Worm (Caenorhabditis elegans) whole organism, mixed stage, embryonic: ENCODE measurements around the gene Y46H3A.5.

Experiments
- M03D4.4 ChIP-seq: sonication (generic microtip); optimal IDR thresholded peaks from 2 replicates; lab custom pipeline; 2017; ENCODE audit warnings: mild to moderate bottlenecking, missing genetic modification characterization, missing compliant biosample characterization
- bed-3 ChIP-seq: fragments of 200-800 bp; sonication (Bioruptor generic); optimal IDR thresholded peaks from 3 replicates; lab custom pipeline; 2018; ENCODE audit warnings: mild to moderate bottlenecking, missing genetic modification characterization, moderate library complexity, missing compliant biosample characterization
- blmp-1 ChIP-seq: fragments of 150-350 bp; optimal IDR thresholded peaks from 2 replicates; lab custom pipeline; 2014; ENCODE audit warnings: missing biosample characterization, missing genetic modification characterization
- ceh-39 ChIP-seq: fragments of 150-350 bp; optimal IDR thresholded peaks from 2 replicates; lab custom pipeline; 2014; ENCODE audit warnings: missing biosample characterization, missing genetic modification characterization
- ceh-43 ChIP-seq: fragments of 200-800 bp; sonication (Bioruptor generic); optimal IDR thresholded peaks from 2 replicates; lab custom pipeline; 2018; ENCODE audit warnings: mild to moderate bottlenecking, missing genetic modification characterization, moderate library complexity, missing compliant biosample characterization
- ceh-83 ChIP-seq: fragments of 200-800 bp; sonication (Bioruptor generic); optimal IDR thresholded peaks from 2 replicates; lab custom pipeline; 2018; ENCODE audit warnings: mild to moderate bottlenecking, missing genetic modification characterization, missing compliant biosample characterization
- ces-1 ChIP-seq: fragments of 150-350 bp; optimal IDR thresholded peaks from 2 replicates; lab custom pipeline; 2014; ENCODE audit warnings: missing biosample characterization, missing genetic modification reagents, missing genetic modification characterization
- drap-1 ChIP-seq: fragments of 200-800 bp; sonication (Bioruptor generic); optimal IDR thresholded peaks from 3 replicates; lab custom pipeline; 2018; ENCODE audit warnings: mild to moderate bottlenecking, missing genetic modification characterization, missing compliant biosample characterization
- elt-1 ChIP-seq: sonication (generic microtip); optimal IDR thresholded peaks from 2 replicates; lab custom pipeline; 2017; ENCODE audit warnings: missing genetic modification characterization, mild to moderate bottlenecking, missing compliant biosample characterization, antibody characterized with exemption, moderate library complexity, borderline replicate concordance; ENCODE audit not compliant: insufficient read depth
- elt-3 ChIP-seq: fragments of 150-350 bp; optimal IDR thresholded peaks from 2 replicates; lab custom pipeline; 2014; ENCODE audit warnings: missing biosample characterization, missing genetic modification characterization
- flh-1 ChIP-seq: fragments of 200-800 bp; sonication (Bioruptor generic); optimal IDR thresholded peaks from 2 replicates; lab custom pipeline; 2018; ENCODE audit warnings: mild to moderate bottlenecking, missing genetic modification characterization, moderate library complexity, missing compliant biosample characterization
- ham-2 ChIP-seq: fragments of 200-800 bp; sonication (Bioruptor generic); optimal IDR thresholded peaks from 2 replicates; lab custom pipeline; 2018; ENCODE audit warnings: mild to moderate bottlenecking, missing genetic modification characterization, missing compliant biosample characterization
- hlh-1 ChIP-seq: fragments of 150-350 bp; optimal IDR thresholded peaks from 2 replicates; lab custom pipeline; 2014; ENCODE audit warnings: missing biosample characterization, missing genetic modification reagents, missing genetic modification characterization
- lin-13 ChIP-seq: fragments of 150-350 bp; optimal IDR thresholded peaks from 2 replicates; lab custom pipeline; 2014; ENCODE audit warnings: missing biosample characterization, missing genetic modification characterization
- lin-32 ChIP-seq: fragments of 200-800 bp; sonication (Bioruptor generic); optimal IDR thresholded peaks from 2 replicates; lab custom pipeline; 2018; ENCODE audit warnings: mild to moderate bottlenecking, missing genetic modification characterization, missing compliant biosample characterization
- lsy-2 ChIP-seq: fragments of 150-350 bp; optimal IDR thresholded peaks from 2 replicates; lab custom pipeline; 2014; ENCODE audit warnings: missing biosample characterization, missing genetic modification characterization
- mab-5 ChIP-seq: fragments of 150-350 bp; optimal IDR thresholded peaks from 2 replicates; lab custom pipeline; 2014; ENCODE audit warnings: missing biosample characterization, missing genetic modification characterization
- mep-1 ChIP-seq: fragments of 150-350 bp; optimal IDR thresholded peaks from 2 replicates; lab custom pipeline; 2017; ENCODE audit warnings: missing biosample characterization, missing genetic modification reagents, missing genetic modification characterization, inconsistent platforms
- mls-2 ChIP-seq: sonication (generic microtip); optimal IDR thresholded peaks from 2 replicates; lab custom pipeline; 2016; ENCODE audit warnings: mild to moderate bottlenecking, missing genetic modification characterization, moderate library complexity, missing compliant biosample characterization
- nhr-12 ChIP-seq: fragments of 150-350 bp; optimal IDR thresholded peaks from 2 replicates; lab custom pipeline; 2014; ENCODE audit warnings: missing biosample characterization, missing genetic modification characterization
- nhr-2 ChIP-seq: fragments of 150-350 bp; optimal IDR thresholded peaks from 2 replicates; lab custom pipeline; 2014; ENCODE audit warnings: missing biosample characterization, missing genetic modification characterization
- nhr-237 ChIP-seq: fragments of 150-350 bp; optimal IDR thresholded peaks from 2 replicates; lab custom pipeline; 2014; ENCODE audit warnings: missing biosample characterization, missing genetic modification characterization
- nhr-28 ChIP-seq: fragments of 150-350 bp; optimal IDR thresholded peaks from 2 replicates; lab custom pipeline; 2014; ENCODE audit warnings: missing biosample characterization, missing genetic modification characterization
- nhr-76 ChIP-seq: sonication (generic microtip); optimal IDR thresholded peaks from 2 replicates; lab custom pipeline; 2017; ENCODE audit warnings: missing biosample characterization, missing genetic modification characterization
- pha-4 ChIP-seq: fragments of 150-350 bp; optimal IDR thresholded peaks from 2 replicates; lab custom pipeline; 2018; ENCODE audit warnings: missing biosample characterization, missing genetic modification reagents, missing genetic modification characterization
- sem-2 ChIP-seq: fragments of 200-800 bp; sonication (Bioruptor generic); optimal IDR thresholded peaks from 2 replicates; lab custom pipeline; 2018; ENCODE audit warnings: mild to moderate bottlenecking, missing genetic modification characterization, missing compliant biosample characterization
- snpc-4 ChIP-seq: fragments of 150-350 bp; optimal IDR thresholded peaks from 2 replicates; lab custom pipeline; 2014; ENCODE audit warnings: missing biosample characterization, missing genetic modification characterization
- sptf-1 ChIP-seq: sonication (generic microtip); optimal IDR thresholded peaks from 2 replicates; lab custom pipeline; 2017; ENCODE audit warnings: mild to moderate bottlenecking, missing genetic modification characterization, moderate library complexity, missing compliant biosample characterization
- tbx-8 ChIP-seq: fragments of 200-800 bp; sonication (Bioruptor generic); optimal IDR thresholded peaks from 2 replicates; lab custom pipeline; 2018; ENCODE audit warnings: mild to moderate bottlenecking, missing genetic modification characterization, moderate library complexity, missing compliant biosample characterization
- unc-120 ChIP-seq: sonication (generic microtip); optimal IDR thresholded peaks from 2 replicates; lab custom pipeline; 2017; ENCODE audit warnings: missing genetic modification characterization, missing compliant biosample characterization; ENCODE audit not compliant: poor library complexity, severe bottlenecking
- unc-39 ChIP-seq: fragments of 150-350 bp; optimal IDR thresholded peaks from 2 replicates; lab custom pipeline; 2014; ENCODE audit warnings: missing biosample characterization, missing genetic modification characterization
- unc-62 ChIP-seq: fragments of 150-350 bp; optimal IDR thresholded peaks from 2 replicates; lab custom pipeline; 2014; ENCODE audit warnings: missing biosample characterization, missing genetic modification reagents, missing genetic modification characterization
- ztf-11 ChIP-seq: fragments of 150-350 bp; optimal IDR thresholded peaks from 2 replicates; lab custom pipeline; 2014; ENCODE audit warnings: missing biosample characterization, missing genetic modification characterization

The Y46H3A.5 gene

DNA sequence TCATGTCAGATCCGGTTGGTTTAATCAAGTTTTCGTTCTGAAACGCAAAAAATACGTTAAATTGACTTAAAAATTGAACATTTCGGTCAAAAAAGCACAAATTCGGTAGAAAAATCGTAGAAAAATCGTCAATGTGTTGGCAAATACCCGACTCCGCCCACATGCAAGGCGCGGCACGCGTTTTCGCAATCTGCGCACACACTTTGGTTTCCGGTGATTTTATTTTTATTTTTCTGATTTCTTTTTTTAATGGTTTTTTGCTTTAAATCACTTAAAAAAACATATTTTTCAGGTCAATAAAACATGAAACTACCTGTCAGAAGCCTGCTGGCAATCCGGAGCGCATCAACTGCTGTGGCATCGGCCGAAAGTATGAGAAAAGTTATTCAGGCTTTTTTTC, 6.6 kb upstream of the Y46H3A.5 start, which contains the start of the genes gly-7 and mrpl-39:
TSS of gene gly-7 (minus strand) at position 37 of the 400 bp plus-strand sequence.
TSS of gene mrpl-39 (plus strand) at position 293 of the 400 bp plus-strand sequence.
- TF ChIP-seq snpc-4 (tag; lab: Kevin White, UChicago) (no peak), lin-32 (GFP tag; lab: Kevin White, UChicago) (no peak), lin-13 (tag; lab: Kevin White, UChicago) (no peak), nhr-76 (tag; lab: Kevin White, UChicago) (no peak), hlh-1 (tag; lab: Kevin White, UChicago) (peak; percentile 40), lsy-2 (no peak), pha-4 (tag; lab: Kevin White, UChicago) (no peak), sptf-1 (peak; percentile 73), elt-1 (tag; lab: Kevin White, UChicago) (no peak), tbx-8 (no peak), ceh-39 (no peak), sem-2 (GFP tag; lab: Kevin White, UChicago) (no peak), unc-120 (peak; percentile 14), nhr-12 (tag; lab: Kevin White, UChicago) (no peak), mab-5 (tag; lab: Kevin White, UChicago) (no peak), ceh-43 (no peak), ztf-11 (tag; lab: Kevin White, UChicago) (no peak), nhr-28 (no peak), ces-1 (GFP tag; lab: Kevin White, UChicago) (no peak), blmp-1 (tag; lab: Kevin White, UChicago) (peak; percentile 29), ham-2 (GFP tag; lab: Kevin White, UChicago) (peak; percentile 14), unc-39 (tag; lab: Kevin White, UChicago) (no peak), ceh-83 (no peak), M03D4.4 (tag; lab: Kevin White, UChicago) (peak; percentile 48), mep-1 (tag; lab: Kevin White, UChicago) (peak; percentile 5), drap-1 (GFP tag; lab: Kevin White, UChicago) (peak; percentile 31), flh-1 (GFP tag; lab: Kevin White, UChicago) (no peak), unc-62 (GFP tag; lab: Kevin White, UChicago) (no peak), nhr-237 (tag; lab: Kevin White, UChicago) (peak; percentile 5), nhr-2 (tag; lab: Kevin White, UChicago) (no peak), mls-2 (tag; lab: Kevin White, UChicago) (peak; percentile 29), bed-3 (GFP tag; lab: Kevin White, UChicago) (peak; percentile 17), elt-3 (tag; lab: Kevin White, UChicago) (no peak)

DNA sequence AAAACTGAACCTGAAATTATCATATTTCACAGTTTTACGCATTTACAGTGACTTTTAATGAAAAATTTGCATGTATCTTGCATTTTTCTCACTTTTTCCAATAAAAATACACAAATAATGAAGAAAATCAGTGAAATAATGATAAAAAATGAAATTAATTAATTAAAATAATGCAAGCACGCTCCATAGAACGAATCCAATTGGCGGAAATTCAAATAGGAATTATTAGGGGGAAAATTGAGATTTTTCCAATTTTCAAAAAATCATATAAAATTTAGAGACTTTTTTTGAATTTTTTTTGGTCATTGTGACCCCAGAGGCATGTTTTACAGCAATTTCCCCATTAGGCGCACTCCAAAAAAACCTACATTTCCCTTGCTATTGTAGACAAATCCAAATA, 6.1 kb upstream of the Y46H3A.5 start:
- TF ChIP-seq lsy-2 = no peak
- TF ChIP-seq mab-5 (tag; lab: Kevin White, UChicago) = no peak
- TF ChIP-seq ceh-83 = no peak
- no peak for TF ChIP-seq bed-3 (GFP tag; lab: Kevin White, UChicago)
- no peak for TF ChIP-seq M03D4.4 (tag; lab: Kevin White, UChicago)
- TF ChIP-seq unc-120 = no peak
- no peak for TF ChIP-seq lin-32 (GFP tag; lab: Kevin White, UChicago)
- TF ChIP-seq nhr-28 = no peak
- TF ChIP-seq, all 35 proteins: peak for 0

DNA sequence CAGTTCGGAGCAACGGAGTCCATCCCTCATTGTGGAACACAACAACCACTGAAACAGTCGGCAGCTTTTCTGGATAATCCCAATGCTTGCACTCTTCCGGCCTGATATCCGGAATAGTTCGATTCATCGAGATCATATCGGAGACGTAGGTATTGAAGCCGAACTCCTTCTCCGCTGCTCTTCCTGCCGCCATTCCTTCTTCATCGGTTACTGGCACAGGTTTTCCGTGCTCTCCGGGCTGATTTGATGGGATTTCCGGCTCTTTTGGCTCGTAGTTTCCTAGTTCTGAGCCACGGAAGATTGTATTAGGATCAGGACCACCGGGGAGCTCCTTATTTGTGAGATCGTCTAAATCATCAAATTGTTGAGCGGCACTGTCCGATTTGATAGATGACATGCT, 5.3 kb upstream of the Y46H3A.5 start:
- TF ChIP-seq tbx-8 = no peak

DNA sequence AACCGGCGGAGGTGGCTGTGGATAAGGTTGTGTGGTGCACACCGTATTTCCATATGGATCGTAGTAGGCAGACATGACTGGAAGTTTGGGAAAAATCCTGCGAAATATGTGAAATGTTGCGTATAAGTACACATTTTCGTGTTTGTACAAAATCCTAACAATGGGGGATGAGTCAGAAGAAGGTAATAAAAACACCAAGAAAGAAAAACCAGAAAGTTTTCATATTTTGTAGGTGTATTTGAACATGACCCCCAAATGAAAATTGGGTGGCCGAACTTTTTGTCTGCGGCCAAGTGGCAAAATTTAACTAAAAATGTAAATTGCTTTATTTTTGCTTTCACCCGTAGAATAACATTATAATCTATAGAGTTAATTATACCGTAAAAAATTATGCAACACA, 3.6 kb downstream of the Y46H3A.5 start, which contains the start of gene Y46H3A.4:
TSS of gene Y46H3A.4 (minus strand) at position 101 of the 400 bp plus-strand sequence.
- TF ChIP-seq lin-13 (tag; lab: Kevin White, UChicago) = no peak
- TF ChIP-seq nhr-28 = no peak
- TF ChIP-seq nhr-12 (tag; lab: Kevin White, UChicago) = no peak

DNA sequence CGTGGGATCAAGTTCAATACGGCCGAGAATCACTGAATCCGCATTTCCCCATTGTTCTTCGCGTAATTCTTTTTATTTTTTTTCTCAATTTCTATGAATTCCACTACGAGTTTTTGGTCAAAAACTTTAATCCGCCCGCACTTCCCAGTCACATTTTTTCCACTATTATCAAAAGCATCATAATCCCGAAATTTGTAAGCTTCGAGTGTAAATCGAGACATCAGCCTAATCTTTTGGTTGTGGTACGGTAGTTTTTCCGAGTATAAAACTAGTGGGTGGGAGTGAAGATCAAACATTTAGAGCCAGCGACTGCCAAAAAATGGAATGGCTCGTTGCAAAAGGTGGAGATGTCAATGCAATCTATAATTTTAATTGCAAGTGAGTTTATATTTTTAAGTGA, 7.5 kb downstream of the Y46H3A.5 start, which contains the start of gene srt-42:
TSS of gene srt-42 (plus strand) at position 301 of the 400 bp plus-strand sequence.
- TF ChIP-seq snpc-4 (tag; lab: Kevin White, UChicago) (no peak), bed-3 (GFP tag; lab: Kevin White, UChicago) (no peak), ceh-43 (no peak)
